Worm (Caenorhabditis elegans): ENCODE measurements around the gene osm-11.
"Not testable (repeated sequence)": the region's sequence is repeated elsewhere in the genome, so short reads cannot be mapped to it uniquely, and the experiment has no call there.

The osm-11 gene

DNA sequence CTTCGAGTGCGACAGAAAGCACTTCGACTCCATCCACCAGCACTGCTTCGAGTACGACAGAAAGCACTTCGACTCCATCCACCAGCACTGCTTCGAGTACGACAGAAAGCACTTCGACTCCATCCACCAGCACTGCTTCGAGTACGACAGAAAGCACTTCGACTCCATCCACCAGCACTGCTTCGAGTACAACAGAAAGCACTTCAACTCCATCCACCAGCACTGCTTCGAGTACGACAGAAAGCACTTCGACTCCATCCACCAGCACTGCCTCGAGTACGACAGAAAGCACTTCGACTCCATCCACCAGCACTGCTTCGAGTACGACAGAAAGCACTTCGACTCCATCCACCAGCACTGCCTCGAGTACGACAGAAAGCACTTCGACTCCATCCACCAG is 25.8 kb upstream of the osm-11 start:
- TF ChIP-seq egrh-3 (GFP tag; IDR thresholded peaks at IDR 0.05) (0 out of 2 replicates have a peak, but pooled peaks have one; percentile 23), madf-3 (GFP tag; IDR thresholded peaks at IDR 0.05) (peak; percentile 77; the same call in 1 of the 2 replicates)

DNA sequence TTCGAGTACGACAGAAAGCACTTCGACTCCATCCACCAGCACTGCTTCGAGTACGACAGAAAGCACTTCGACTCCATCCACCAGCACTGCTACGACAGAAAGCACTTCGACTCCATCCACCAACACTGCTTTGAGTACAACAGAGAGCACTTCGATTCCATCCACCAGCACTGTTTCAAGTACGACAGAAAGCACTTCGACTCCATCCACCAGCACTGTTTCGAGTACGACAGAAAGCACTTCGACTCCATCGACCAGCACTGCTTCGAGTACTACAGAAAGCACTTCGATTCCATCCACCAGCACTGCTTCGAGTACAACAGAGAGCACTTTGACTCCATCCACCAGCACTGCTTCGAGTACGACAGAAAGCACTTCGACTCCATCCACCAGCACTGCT is 23.9 kb upstream of the osm-11 start:
- peak; percentile 38; the same call in 1 of the 2 replicates for TF ChIP-seq aptf-2 (GFP tag; conservative IDR thresholded peaks at IDR 0.05)
- 0 out of 2 replicates have a peak, but pooled peaks have one; percentile 13 for TF ChIP-seq madf-6 (GFP tag; IDR thresholded peaks at IDR 0.05)
- 0 out of 2 replicates have a peak, but pooled peaks have one; percentile 19 for TF ChIP-seq nhr-120 (GFP tag; IDR thresholded peaks at IDR 0.05)
- peak; percentile 71; the same call in 1 of the 2 replicates for TF ChIP-seq aptf-3 (GFP tag; IDR thresholded peaks at IDR 0.05)
- TF ChIP-seq ceh-58 (GFP tag; IDR thresholded peaks at IDR 0.05), result peak; percentile 91; the same call in 1 of the 2 replicates
- TF ChIP-seq egl-44 (GFP tag; IDR thresholded peaks at IDR 0.05), result 0 out of 2 replicates have a peak, but pooled peaks have one; percentile 60
- 0 out of 2 replicates have a peak, but pooled peaks have one; percentile 48 for TF ChIP-seq egl-18 (GFP tag; IDR thresholded peaks at IDR 0.05)
- 0 out of 2 replicates have a peak, but pooled peaks have one; percentile 42 for TF ChIP-seq pbrm-1 (GFP tag; IDR thresholded peaks at IDR 0.05)
- TF ChIP-seq bed-1 (GFP tag; IDR thresholded peaks at IDR 0.05), result 0 out of 2 replicates have a peak, but pooled peaks have one; percentile 21
- 0 out of 2 replicates have a peak, but pooled peaks have one; percentile 32 for TF ChIP-seq nfya-2 (GFP tag; IDR thresholded peaks at IDR 0.05)

DNA sequence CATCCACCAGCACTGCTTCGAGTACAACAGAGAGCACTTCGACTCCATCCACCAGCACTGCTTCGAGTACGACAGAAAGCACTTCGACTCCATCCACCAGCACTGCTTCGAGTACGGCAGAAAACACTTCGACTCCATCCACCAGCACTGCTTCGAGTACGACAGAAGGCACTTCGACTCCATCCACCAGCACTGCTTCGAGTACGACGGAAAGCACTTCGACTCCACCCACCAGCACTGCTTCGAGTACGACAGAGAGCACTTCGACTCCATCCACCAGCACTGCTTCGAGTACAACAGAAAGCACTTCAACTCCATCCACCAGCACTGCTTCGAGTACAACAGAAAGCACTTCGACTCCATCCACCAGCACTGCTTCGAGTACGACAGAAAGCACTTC is 23.3 kb upstream of the osm-11 start:
- TF ChIP-seq hsf-1 (GFP tag; IDR thresholded peaks at IDR 0.05), result peak; percentile 71; the same call in 1 of the 2 replicates
- peak; percentile 86 for TF ChIP-seq egl-18 (GFP tag; IDR thresholded peaks at IDR 0.05)
- peak; percentile 13 for TF ChIP-seq let-526 (GFP tag; IDR thresholded peaks at IDR 0.05)
- TF ChIP-seq F33H1.4 (GFP tag; IDR thresholded peaks at IDR 0.05), result peak; percentile 28; the same call in 1 of the 2 replicates
- TF ChIP-seq nfyb-1 (GFP tag; IDR thresholded peaks at IDR 0.05), result 0 out of 2 replicates have a peak, but pooled peaks have one; percentile 41
- peak; percentile 16; the same call in 1 of the 2 replicates for TF ChIP-seq D2030.7 (GFP tag; IDR thresholded peaks at IDR 0.05)
- peak; percentile 76; the same call in 1 of the 2 replicates for TF ChIP-seq F37B4.10 (GFP tag; IDR thresholded peaks at IDR 0.05)
- 0 out of 2 replicates have a peak, but pooled peaks have one; percentile 10 for TF ChIP-seq ceh-91 (GFP tag; IDR thresholded peaks at IDR 0.05)
- TF ChIP-seq nhr-120 (GFP tag; IDR thresholded peaks at IDR 0.05), result peak; percentile 77; the same call in 1 of the 2 replicates
- TF ChIP-seq cebp-1 (GFP tag; IDR thresholded peaks at IDR 0.05), result peak; percentile 39; the same call in 1 of the 2 replicates
- not testable (repeated sequence) for TF ChIP-seq cebp-1 (tag; optimal IDR thresholded peaks at IDR 0.05)
- TF ChIP-seq attf-6 (GFP tag; IDR thresholded peaks at IDR 0.05), result peak; percentile 40; the same call in 1 of the 2 replicates
- 0 out of 2 replicates have a peak, but pooled peaks have one; percentile 12 for TF ChIP-seq pbrm-1 (GFP tag; IDR thresholded peaks at IDR 0.05)
- 0 out of 2 replicates have a peak, but pooled peaks have one; percentile 35 for TF ChIP-seq C17E4.6 (GFP tag; IDR thresholded peaks at IDR 0.05)
- 0 out of 2 replicates have a peak, but pooled peaks have one; percentile 60 for TF ChIP-seq lag-1 (GFP tag; IDR thresholded peaks at IDR 0.05)
- TF ChIP-seq bed-1 (GFP tag; IDR thresholded peaks at IDR 0.05), result peak; percentile 87; the same call in 1 of the 2 replicates
- TF ChIP-seq Y56A3A.18 (GFP tag; IDR thresholded peaks at IDR 0.05), result 0 out of 2 replicates have a peak, but pooled peaks have one; percentile 59
- TF ChIP-seq ceh-58 (GFP tag; IDR thresholded peaks at IDR 0.05), result peak; percentile 90; the same call in 1 of the 2 replicates
- TF ChIP-seq dox-1 (GFP tag; IDR thresholded peaks at IDR 0.05), result peak; percentile 30; the same call in 1 of the 2 replicates
- peak; percentile 31; the same call in 1 of the 2 replicates for TF ChIP-seq mcd-1 (GFP tag; IDR thresholded peaks at IDR 0.05)
- TF ChIP-seq Y95B8A.8 (GFP tag; IDR thresholded peaks at IDR 0.05), result peak; percentile 57
- peak; percentile 41; the same call in 1 of the 2 replicates for TF ChIP-seq ztf-25 (GFP tag; IDR thresholded peaks at IDR 0.05)
- peak; percentile 68; the same call in 1 of the 2 replicates for TF ChIP-seq lin-26 (GFP tag; IDR thresholded peaks at IDR 0.05)
- peak; percentile 36; the same call in 1 of the 2 replicates for TF ChIP-seq Y53G8AR.9 (GFP tag; conservative IDR thresholded peaks at IDR 0.05)
- 0 out of 2 replicates have a peak, but pooled peaks have one; percentile 6 for TF ChIP-seq egrh-3 (GFP tag; IDR thresholded peaks at IDR 0.05)
- TF ChIP-seq madf-3 (GFP tag; IDR thresholded peaks at IDR 0.05), result peak; percentile 85
- TF ChIP-seq ceh-40 (GFP tag; IDR thresholded peaks at IDR 0.05), result 0 out of 2 replicates have a peak, but pooled peaks have one; percentile 65
- peak; percentile 64 for TF ChIP-seq rcor-1 (GFP tag; IDR thresholded peaks at IDR 0.05)
- peak; percentile 30; the same call in 1 of the 2 replicates for TF ChIP-seq ekl-4 (GFP tag; IDR thresholded peaks at IDR 0.05)
- 0 out of 2 replicates have a peak, but pooled peaks have one; percentile 69 for TF ChIP-seq sea-2 (GFP tag; IDR thresholded peaks at IDR 0.05)
- TF ChIP-seq attf-3 (GFP tag; conservative IDR thresholded peaks at IDR 0.05), result peak; percentile 45; the same call in 1 of the 2 replicates
